Fruit fly (Drosophila melanogaster) whole organism, prepupa: ENCODE data around the gene ClpP.

ENCODE experiments used
- CG10669 ChIP-seq: fragments of 200-800 bp; sonication (Bioruptor generic); optimal IDR thresholded peaks from 3 replicates; lab custom pipeline; 2018; ENCODE audit warnings: missing biosample characterization, mild to moderate bottlenecking, missing genetic modification characterization, moderate library complexity
- CG11294 ChIP-seq: fragments of 200-800 bp; sonication (Bioruptor generic); IDR thresholded peaks from 2 replicates; pipeline ENCODE4 v1.3.6; 2022; ENCODE audit warnings: missing biosample characterization, missing genetic modification characterization
- CG11762 ChIP-seq: fragments of 200-800 bp; sonication (Bioruptor generic); optimal IDR thresholded peaks from 3 replicates; lab custom pipeline; 2016; ENCODE audit warnings: missing biosample characterization, missing genetic modification characterization; ENCODE audit not compliant: insufficient read depth
- CG11902 ChIP-seq: fragments of 200-800 bp; sonication (Bioruptor generic); optimal IDR thresholded peaks from 3 replicates; lab custom pipeline; 2016; ENCODE audit warnings: missing biosample characterization, missing genetic modification characterization
- CG1621 ChIP-seq: fragments of 200-800 bp; sonication (Bioruptor generic); optimal IDR thresholded peaks from 3 replicates; lab custom pipeline; 2018; ENCODE audit warnings: missing biosample characterization, mild to moderate bottlenecking, missing genetic modification characterization
- CG16779 ChIP-seq: fragments of 200-800 bp; sonication (Bioruptor generic); optimal IDR thresholded peaks from 3 replicates; lab custom pipeline; 2017; ENCODE audit warnings: missing biosample characterization, mild to moderate bottlenecking, missing genetic modification characterization
- CG3032 ChIP-seq: fragments of 200-800 bp; optimal IDR thresholded peaks from 2 replicates; lab custom pipeline; 2019; ENCODE audit warnings: missing biosample characterization, mild to moderate bottlenecking, missing genetic modification characterization, moderate library complexity
- CG3919 ChIP-seq: fragments of 200-800 bp; sonication (Bioruptor generic); optimal IDR thresholded peaks from 3 replicates; lab custom pipeline; 2016; ENCODE audit warnings: missing biosample characterization, missing genetic modification characterization
- CG4318 ChIP-seq: fragments of 200-800 bp; sonication (Bioruptor generic); optimal IDR thresholded peaks from 3 replicates; lab custom pipeline; 2017; ENCODE audit warnings: missing biosample characterization, mild to moderate bottlenecking, missing genetic modification characterization
- CG6163 ChIP-seq: fragments of 200-800 bp; sonication (Bioruptor generic); IDR thresholded peaks from 3 replicates; pipeline ENCODE4 v1.3.6; 2022; ENCODE audit warnings: missing biosample characterization, missing genetic modification characterization
- CG6276 ChIP-seq: fragments of 200-800 bp; sonication (Bioruptor generic); optimal IDR thresholded peaks from 2 replicates; lab custom pipeline; 2017; ENCODE audit warnings: missing biosample characterization, mild to moderate bottlenecking, missing genetic modification characterization
- CG6808 ChIP-seq: fragments of 200-800 bp; sonication (Bioruptor generic); optimal IDR thresholded peaks from 3 replicates; lab custom pipeline; 2017; ENCODE audit warnings: missing biosample characterization, missing genetic modification characterization, mild to moderate bottlenecking, moderate library complexity, missing genetic modification reagents
- CG8319 ChIP-seq: fragments of 200-800 bp; sonication (Bioruptor generic); optimal IDR thresholded peaks from 3 replicates; lab custom pipeline; 2016; ENCODE audit warnings: missing biosample characterization, missing genetic modification characterization
- CG8632 ChIP-seq: fragments of 200-800 bp; sonication (Bioruptor generic); optimal IDR thresholded peaks from 3 replicates; lab custom pipeline; 2016; ENCODE audit warnings: missing biosample characterization, missing genetic modification characterization
- Eip75B ChIP-seq: fragments of 200-800 bp; sonication (Bioruptor generic); optimal IDR thresholded peaks from 3 replicates; lab custom pipeline; 2016; ENCODE audit warnings: missing biosample characterization, missing genetic modification characterization
- Eip78C ChIP-seq: fragments of 200-800 bp; sonication (Bioruptor generic); peaks from one replicate; lab custom pipeline; 2016; ENCODE audit warnings: missing biosample characterization, missing genetic modification characterization
- Eip93F ChIP-seq: fragments of 200-800 bp; sonication (Bioruptor generic); optimal IDR thresholded peaks from 2 replicates; lab custom pipeline; 2016; ENCODE audit warnings: missing biosample characterization, mild to moderate bottlenecking, missing genetic modification characterization
- Ets21C ChIP-seq: fragments of 200-800 bp; sonication (Bioruptor generic); optimal IDR thresholded peaks from 3 replicates; lab custom pipeline; 2016; ENCODE audit warnings: missing biosample characterization, missing genetic modification characterization
- Ets96B ChIP-seq: fragments of 200-800 bp; optimal IDR thresholded peaks from 2 replicates; lab custom pipeline; 2019; ENCODE audit warnings: missing biosample characterization, mild to moderate bottlenecking, missing genetic modification characterization, moderate library complexity
- Gug ChIP-seq: fragments of 200-800 bp; sonication (Bioruptor generic); IDR thresholded peaks from 2 replicates; pipeline ENCODE4 v1.3.6; 2022; ENCODE audit warnings: missing biosample characterization, missing genetic modification characterization
- Lpt ChIP-seq: fragments of 200-800 bp; sonication (Bioruptor generic); optimal IDR thresholded peaks from 3 replicates; lab custom pipeline; 2016; ENCODE audit warnings: missing biosample characterization, missing genetic modification characterization
- Met ChIP-seq: fragments of 200-800 bp; sonication (Bioruptor generic); optimal IDR thresholded peaks from 3 replicates; lab custom pipeline; 2016; ENCODE audit warnings: missing biosample characterization, missing genetic modification characterization
- Sox102F ChIP-seq: fragments of 200-800 bp; sonication (Bioruptor generic); optimal IDR thresholded peaks from 2 replicates; lab custom pipeline; 2016; ENCODE audit warnings: missing biosample characterization, mild to moderate bottlenecking, missing genetic modification characterization
- cyc ChIP-seq: fragments of 200-800 bp; sonication (Bioruptor generic); optimal IDR thresholded peaks from 3 replicates; lab custom pipeline; 2016; ENCODE audit warnings: missing biosample characterization, missing genetic modification characterization
- dac ChIP-seq: fragments of 200-800 bp; sonication (Bioruptor generic); optimal IDR thresholded peaks from 2 replicates; lab custom pipeline; 2017; ENCODE audit warnings: missing biosample characterization, mild to moderate bottlenecking, missing genetic modification characterization
- dsx ChIP-seq: fragments of 200-800 bp; optimal IDR thresholded peaks from 3 replicates; lab custom pipeline; 2019; ENCODE audit warnings: missing biosample characterization, mild to moderate bottlenecking, missing genetic modification characterization, moderate library complexity; ENCODE audit not compliant: poor library complexity, severe bottlenecking
- eg ChIP-seq: fragments of 200-800 bp; sonication (Bioruptor generic); IDR thresholded peaks from 3 replicates; pipeline ENCODE4 v1.3.6; 2022; ENCODE audit warnings: missing biosample characterization, missing genetic modification characterization
- fd59A ChIP-seq: fragments of 200-800 bp; sonication (Bioruptor generic); optimal IDR thresholded peaks from 2 replicates; lab custom pipeline; 2017; ENCODE audit warnings: missing biosample characterization, mild to moderate bottlenecking, missing genetic modification characterization, missing genetic modification reagents
- fd85E ChIP-seq: fragments of 200-800 bp; sonication (Bioruptor generic); optimal IDR thresholded peaks from 3 replicates; lab custom pipeline; 2016; ENCODE audit warnings: missing biosample characterization, missing genetic modification characterization
- fkh ChIP-seq: fragments of 200-800 bp; sonication (Bioruptor generic); optimal IDR thresholded peaks from 3 replicates; lab custom pipeline; 2017; ENCODE audit warnings: missing biosample characterization, mild to moderate bottlenecking, missing genetic modification characterization, moderate library complexity
- pdm3 ChIP-seq: fragments of 200-800 bp; sonication (Bioruptor generic); optimal IDR thresholded peaks from 3 replicates; lab custom pipeline; 2016; ENCODE audit warnings: missing biosample characterization, missing genetic modification characterization
- salr ChIP-seq, 2 experiments: fragments of 200-800 bp; sonication (Bioruptor generic); optimal IDR thresholded peaks; 3 replicates each; lab custom pipeline; 2016 to 2018; ENCODE audit warnings: missing biosample characterization in 2 of 2, missing genetic modification characterization in 2 of 2, mild to moderate bottlenecking in 1 of 2
- spab ChIP-seq: fragments of 200-800 bp; sonication (Bioruptor generic); optimal IDR thresholded peaks from 2 replicates; lab custom pipeline; 2017; ENCODE audit warnings: missing biosample characterization, mild to moderate bottlenecking, missing genetic modification characterization, missing genetic modification reagents
- ss ChIP-seq, 2 experiments: fragments of 200-800 bp; sonication (Bioruptor generic); optimal IDR thresholded peaks; 2 replicates in 1 of 2; 3 replicates in 1 of 2; lab custom pipeline; 2017 to 2018; ENCODE audit warnings: mild to moderate bottlenecking in 2 of 2, missing biosample characterization in 2 of 2, missing genetic modification characterization in 2 of 2, moderate library complexity in 1 of 2

Gene ClpP

DNA sequence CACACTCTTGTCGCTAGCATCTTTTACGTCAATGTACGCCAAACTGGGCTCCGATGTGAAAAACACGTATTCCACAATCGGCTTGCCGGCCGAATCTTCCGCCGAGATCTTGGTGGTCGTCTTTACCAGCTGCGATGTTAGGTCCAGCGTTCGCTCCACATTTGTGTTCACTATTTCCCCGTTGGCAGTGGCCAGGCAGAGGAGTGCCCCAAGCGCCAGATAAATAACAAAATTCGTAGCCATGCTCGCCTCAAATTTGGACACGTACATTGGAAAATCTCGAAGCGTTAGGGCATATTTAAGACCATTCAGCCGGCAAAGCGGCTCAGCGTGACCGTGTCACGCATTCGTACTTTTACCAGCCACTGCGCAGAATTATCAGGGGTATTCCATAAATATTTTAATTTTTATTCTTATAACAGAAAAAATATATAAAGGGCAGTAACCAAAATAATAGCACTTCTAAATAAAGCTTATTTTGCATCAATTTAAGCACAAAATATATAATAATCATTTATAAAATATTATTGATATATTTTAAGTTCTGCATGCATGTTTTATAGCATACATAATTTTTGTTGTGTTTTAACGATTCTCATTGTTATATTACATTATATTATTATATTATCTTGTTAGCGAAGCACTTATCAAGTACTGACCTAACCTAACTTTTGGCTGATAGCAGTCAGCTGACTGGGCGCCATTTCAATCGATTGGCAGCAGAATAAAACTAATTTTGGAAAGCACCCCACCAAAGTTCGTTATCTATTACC is 19.1 kb downstream of the ClpP start, which contains the start of the genes CG33303 and dpr19 (continued):
- TF ChIP-seq CG1621 (no peak), Gug (GFP tag; lab: Robert Waterston, UW) (peak; percentile 22; the same call in 1 of the 2 replicates), fkh (GFP tag; lab: Kevin White, UChicago) (no peak), CG11762 (GFP tag; lab: Kevin White, UChicago) (no peak), CG8319 (GFP tag; lab: Kevin White, UChicago) (no peak), Sox102F (no peak), salr (GFP tag; optimal IDR thresholded peaks at IDR 0.05; lab: Kevin White, UChicago) (no peak), fd85E (no peak), CG11902 (GFP tag; lab: Kevin White, UChicago) (no peak), Ets96B (tag; lab: Kevin White, UChicago) (peak; percentile 60), Met (GFP tag; lab: Kevin White, UChicago) (no peak), CG6163 (GFP tag; lab: Robert Waterston, UW) (no peak; the same call in 2 of the 3 replicates), Eip75B (GFP tag; lab: Kevin White, UChicago) (no peak)

DNA sequence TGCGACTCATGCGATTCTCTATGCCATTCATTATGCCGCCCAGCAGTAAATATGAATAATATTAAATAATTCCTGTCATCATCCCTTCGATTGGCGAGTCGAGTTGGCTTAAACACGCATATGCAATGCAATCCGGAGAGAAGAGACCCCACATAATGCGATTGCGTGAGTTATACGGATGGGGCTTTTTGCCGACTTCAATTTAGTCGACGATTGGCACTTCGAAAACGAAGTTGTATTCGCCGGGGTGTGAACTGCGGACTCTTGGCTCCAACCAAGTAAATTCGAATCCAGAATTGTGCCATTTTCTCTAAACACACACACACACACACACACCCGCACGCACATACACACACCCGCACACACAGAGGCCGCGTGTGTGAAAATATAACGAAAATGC is 19.7 kb downstream of the ClpP start:
- TF ChIP-seq CG11902 (GFP tag; lab: Kevin White, UChicago) (no peak), Ets21C (GFP tag; lab: Kevin White, UChicago) (no peak), CG3032 (tag; lab: Kevin White, UChicago) (no peak), CG6276 (GFP tag; lab: Kevin White, UChicago) (no peak), CG3919 (no peak), Sox102F (no peak), CG11294 (GFP tag; lab: Robert Waterston, UW) (no peak), CG16779 (tag; lab: Kevin White, UChicago) (no peak), Ets96B (tag; lab: Kevin White, UChicago) (no peak), Gug (GFP tag; lab: Robert Waterston, UW) (no peak), CG6808 (GFP tag; lab: Kevin White, UChicago) (no peak), spab (no peak), fkh (GFP tag; lab: Kevin White, UChicago) (no peak), dsx (GFP tag; lab: Kevin White, UChicago) (no peak), salr (GFP tag; optimal IDR thresholded peaks at IDR 0.05; lab: Kevin White, UChicago) (no peak), CG11762 (GFP tag; lab: Kevin White, UChicago) (no peak), pdm3 (GFP tag; lab: Kevin White, UChicago) (no peak)
- TF ChIP-seq, all 60 proteins: peak for 0

dm6 chr2L:10378631-10379030 is 22.0 kb downstream of the ClpP start:
- no peak for TF ChIP-seq CG10669
- TF ChIP-seq fd59A (GFP tag; lab: Kevin White, UChicago) = no peak
- TF ChIP-seq eg = no peak
- no peak for TF ChIP-seq Eip93F (GFP tag; lab: Kevin White, UChicago)
- no peak for TF ChIP-seq CG11762 (GFP tag; lab: Kevin White, UChicago)
- no peak for TF ChIP-seq Eip78C
- TF ChIP-seq Lpt (GFP tag; lab: Kevin White, UChicago) = no peak
- TF ChIP-seq CG3032 (tag; lab: Kevin White, UChicago) = no peak
- TF ChIP-seq dsx (GFP tag; lab: Kevin White, UChicago) = no peak
- no peak for TF ChIP-seq dac (GFP tag; lab: Kevin White, UChicago)
- no peak for TF ChIP-seq CG4318 (GFP tag; lab: Kevin White, UChicago)
- TF ChIP-seq CG8632 (GFP tag; lab: Kevin White, UChicago) = no peak
- TF ChIP-seq CG6163 (GFP tag; lab: Robert Waterston, UW) = no peak
- no peak for TF ChIP-seq cyc (GFP tag; lab: Kevin White, UChicago)
- TF ChIP-seq CG3919 = no peak
- no peak for TF ChIP-seq ss (GFP tag; optimal IDR thresholded peaks at IDR 0.05; lab: Kevin White, UChicago)
